Fruit fly (Drosophila melanogaster) whole organism, wandering third instar larva: ENCODE measurements around the gene CG31793.
A peak's percentile ranks its signal among the peaks of the same experiment; 100 is the strongest.

Experiments
- Abd-B ChIP-seq: fragments of >200 bp; optimal IDR thresholded peaks from 2 replicates; lab custom pipeline; 2017; ENCODE audit warnings: missing biosample characterization, missing genetic modification characterization
- CG32264 ChIP-seq: fragments of 200-800 bp; sonication (Bioruptor generic); optimal IDR thresholded peaks from 2 replicates; lab custom pipeline; 2016; ENCODE audit warnings: missing biosample characterization, missing genetic modification characterization
- CG9705 ChIP-seq: fragments of 200-800 bp; sonication (Bioruptor generic); optimal IDR thresholded peaks from 2 replicates; lab custom pipeline; 2018; ENCODE audit warnings: missing biosample characterization, mild to moderate bottlenecking, missing genetic modification characterization
- CrebA ChIP-seq: fragments of 200-800 bp; sonication (Bioruptor generic); optimal IDR thresholded peaks from 2 replicates; lab custom pipeline; 2016; ENCODE audit warnings: missing biosample characterization, mild to moderate bottlenecking, missing genetic modification characterization, borderline replicate concordance
- Dfd ChIP-seq: fragments of >200 bp; optimal IDR thresholded peaks from 2 replicates; lab custom pipeline; 2017; ENCODE audit warnings: missing biosample characterization, missing genetic modification characterization
- Dif ChIP-seq: fragments of 200-275, 200-300 bp; sonication (Bioruptor generic); optimal IDR thresholded peaks from 2 replicates; lab custom pipeline; 2018; ENCODE audit warnings: missing biosample characterization, missing genetic modification characterization; ENCODE audit not compliant: partially characterized antibody
- GATAd ChIP-seq: sonication (Bioruptor generic); optimal IDR thresholded peaks from 2 replicates; lab custom pipeline; 2016; ENCODE audit warnings: missing biosample characterization, missing genetic modification characterization
- HLH106 ChIP-seq: fragments of 200-800 bp; optimal IDR thresholded peaks from 3 replicates; lab custom pipeline; 2019; ENCODE audit warnings: missing biosample characterization, mild to moderate bottlenecking, missing genetic modification characterization, moderate library complexity
- Hnf4 ChIP-seq: fragments of 200-800 bp; sonication (Bioruptor generic); optimal IDR thresholded peaks from 2 replicates; lab custom pipeline; 2016; ENCODE audit warnings: missing biosample characterization, mild to moderate bottlenecking, missing genetic modification characterization
- Hr78 ChIP-seq: fragments of >200 bp; optimal IDR thresholded peaks from 2 replicates; lab custom pipeline; 2017; ENCODE audit warnings: missing biosample characterization, missing genetic modification characterization
- Hr83 ChIP-seq: fragments of 200-300 bp; sonication (Bioruptor generic); optimal IDR thresholded peaks from 2 replicates; lab custom pipeline; 2016; ENCODE audit warnings: missing biosample characterization, mild to moderate bottlenecking, missing genetic modification characterization, moderate library complexity; ENCODE audit not compliant: poor library complexity, severe bottlenecking
- Jra ChIP-seq: sonication (Bioruptor generic); optimal IDR thresholded peaks from 2 replicates; lab custom pipeline; 2016; ENCODE audit warnings: missing biosample characterization, missing genetic modification characterization
- Mio ChIP-seq: sonication (Bioruptor generic); optimal IDR thresholded peaks from 2 replicates; lab custom pipeline; 2016; ENCODE audit warnings: missing biosample characterization, missing genetic modification characterization
- Myc ChIP-seq: fragments of >200 bp; optimal IDR thresholded peaks from 2 replicates; lab custom pipeline; 2017
- N ChIP-seq: fragments of >200 bp; optimal IDR thresholded peaks from 2 replicates; lab custom pipeline; 2018; ENCODE audit warnings: missing biosample characterization, missing external identifiers, missing genetic modification characterization
- OdsH ChIP-seq: fragments of 200-800 bp; sonication (Bioruptor generic); optimal IDR thresholded peaks from 2 replicates; lab custom pipeline; 2016; ENCODE audit warnings: missing biosample characterization, mild to moderate bottlenecking, missing genetic modification characterization
- Rel ChIP-seq, 2 experiments: fragments of 200-800 bp; sonication (Bioruptor generic) in 1 of 2; optimal IDR thresholded peaks; 2 replicates in 1 of 2; 3 replicates in 1 of 2; lab custom pipeline; 2016 to 2019; ENCODE audit warnings: mild to moderate bottlenecking in 2 of 2, missing biosample characterization in 2 of 2, missing genetic modification characterization in 2 of 2, moderate library complexity in 1 of 2
- Sp1 ChIP-seq: fragments of 200-800 bp; sonication (Bioruptor generic); optimal IDR thresholded peaks from 3 replicates; lab custom pipeline; 2019; ENCODE audit warnings: missing biosample characterization, mild to moderate bottlenecking, missing genetic modification characterization, moderate library complexity
- Vsx2 ChIP-seq: fragments of 200-300, 225-300 bp; sonication (Bioruptor generic); optimal IDR thresholded peaks from 2 replicates; lab custom pipeline; 2018; ENCODE audit warnings: missing biosample characterization, missing genetic modification characterization; ENCODE audit not compliant: partially characterized antibody
- br ChIP-seq: fragments of 200-800 bp; sonication (Bioruptor generic); optimal IDR thresholded peaks from 2 replicates; lab custom pipeline; 2016; ENCODE audit warnings: missing biosample characterization, missing genetic modification characterization
- brk ChIP-seq: fragments of 200-800 bp; sonication (Bioruptor generic); optimal IDR thresholded peaks from 2 replicates; lab custom pipeline; 2016; ENCODE audit warnings: missing biosample characterization, mild to moderate bottlenecking, missing genetic modification characterization
- dl ChIP-seq, 2 experiments: fragments of 175-275, 200-275 bp in 1 of 2; fragments of 200-275 bp in 1 of 2; sonication (Bioruptor generic); optimal IDR thresholded peaks; lab custom pipeline; 2018; ENCODE audit warnings: mild to moderate bottlenecking in 2 of 2, missing biosample characterization in 2 of 2, missing genetic modification characterization in 2 of 2, moderate library complexity in 2 of 2; ENCODE audit not compliant: partially characterized antibody in 2 of 2, insufficient read depth in 1 of 2
- dmrt93B ChIP-seq: fragments of 200-800 bp; sonication (Bioruptor generic); optimal IDR thresholded peaks from 2 replicates; lab custom pipeline; 2018; ENCODE audit warnings: missing biosample characterization, mild to moderate bottlenecking, missing genetic modification characterization
- dsf ChIP-seq: sonication (Bioruptor generic); optimal IDR thresholded peaks from 2 replicates; lab custom pipeline; 2016; ENCODE audit warnings: missing biosample characterization, missing genetic modification characterization, borderline replicate concordance
- foxo ChIP-seq, 2 experiments: fragments of 200-800 bp; sonication (Bioruptor generic); optimal IDR thresholded peaks; 2 replicates in 1 of 2; 3 replicates in 1 of 2; lab custom pipeline; 2016 to 2017; ENCODE audit warnings: missing biosample characterization in 2 of 2, missing genetic modification characterization in 2 of 2
- fru ChIP-seq: fragments of 200-800 bp; sonication (Bioruptor generic); optimal IDR thresholded peaks from 3 replicates; lab custom pipeline; 2016; ENCODE audit warnings: missing biosample characterization, mild to moderate bottlenecking, missing genetic modification characterization
- h ChIP-seq: fragments of 200-800 bp; sonication (Bioruptor generic); optimal IDR thresholded peaks from 3 replicates; lab custom pipeline; 2016; ENCODE audit warnings: missing biosample characterization, mild to moderate bottlenecking, missing genetic modification characterization
- lola ChIP-seq: fragments of >200 bp; optimal IDR thresholded peaks from 2 replicates; lab custom pipeline; 2017; ENCODE audit warnings: missing biosample characterization, missing genetic modification characterization
- pan ChIP-seq: fragments of >200 bp; optimal IDR thresholded peaks from 2 replicates; lab custom pipeline; 2017
- psq ChIP-seq: fragments of 200-800 bp; sonication (Bioruptor generic); optimal IDR thresholded peaks from 3 replicates; lab custom pipeline; 2017; ENCODE audit warnings: missing biosample characterization, mild to moderate bottlenecking, missing genetic modification characterization, moderate library complexity
- rgr ChIP-seq: fragments of 200-800 bp; sonication (Bioruptor generic); optimal IDR thresholded peaks from 3 replicates; lab custom pipeline; 2016; ENCODE audit warnings: missing biosample characterization, mild to moderate bottlenecking, missing genetic modification characterization
- sage ChIP-seq: fragments of 200-800 bp; sonication (Bioruptor generic); optimal IDR thresholded peaks from 2 replicates; lab custom pipeline; 2016; ENCODE audit warnings: missing biosample characterization, mild to moderate bottlenecking, missing genetic modification characterization
- sv ChIP-seq: fragments of 200-800 bp; sonication (Bioruptor generic); optimal IDR thresholded peaks from 3 replicates; lab custom pipeline; 2016; ENCODE audit warnings: missing biosample characterization, missing genetic modification characterization
- tai ChIP-seq: sonication (Bioruptor generic); optimal IDR thresholded peaks from 2 replicates; lab custom pipeline; 2016; ENCODE audit warnings: missing biosample characterization, missing genetic modification characterization
- usp ChIP-seq: fragments of >200 bp; optimal IDR thresholded peaks from 2 replicates; lab custom pipeline; 2017; ENCODE audit warnings: missing biosample characterization, missing genetic modification characterization
- woc ChIP-seq: sonication (Bioruptor generic); optimal IDR thresholded peaks from 2 replicates; lab custom pipeline; 2016; ENCODE audit warnings: missing biosample characterization, mild to moderate bottlenecking, missing genetic modification characterization

Gene CG31793

dm6 chr2L:19014032-19014880 lies 11.1 kb downstream of the CG31793 start:
- TF ChIP-seq Dfd (no peak), dmrt93B (GFP tag; lab: Kevin White, UChicago) (peak; percentile 39), rgr (GFP tag; lab: Kevin White, UChicago) (peak; percentile 14), Hr78 (GFP tag; lab: Kevin White, UChicago) (no peak), Vsx2 (GFP tag; lab: Kevin White, UChicago) (no peak), Hr83 (no peak), dsf (GFP tag; lab: Kevin White, UChicago) (no peak), brk (no peak), CG9705 (GFP tag; lab: Kevin White, UChicago) (peak; percentile 2), sv (GFP tag; lab: Kevin White, UChicago) (peak; percentile 38), Abd-B (GFP tag; lab: Kevin White, UChicago) (no peak), foxo (GFP tag; optimal IDR thresholded peaks at IDR 0.05; lab: Kevin White, UChicago) (peak in 1 of 2 experiments; percentile 40), h (GFP tag; lab: Kevin White, UChicago) (peak; percentile 35), CG32264 (no peak), N (GFP tag; lab: Kevin White, UChicago) (no peak), Myc (no peak), GATAd (GFP tag; lab: Kevin White, UChicago) (no peak), sage (no peak), Sp1 (GFP tag; lab: Kevin White, UChicago) (peak; percentile 67), Dif (GFP tag; lab: Kevin White, UChicago) (no peak), usp (GFP tag; lab: Kevin White, UChicago) (no peak), Hnf4 (no peak), Mio (GFP tag; lab: Kevin White, UChicago) (no peak), dl (GFP tag; optimal IDR thresholded peaks at IDR 0.05; lab: Kevin White, UChicago; ENCODE audit: insufficient read depth in 1 of 2, partially characterized antibody in 2 of 2) (no peak), Rel (GFP tag; optimal IDR thresholded peaks at IDR 0.05; lab: Kevin White, UChicago) (no peak), Rel (tag; optimal IDR thresholded peaks at IDR 0.05; lab: Kevin White, UChicago) (no peak), tai (GFP tag; lab: Kevin White, UChicago) (no peak), HLH106 (peak; percentile 61), psq (peak; percentile 10), Jra (GFP tag; lab: Kevin White, UChicago) (no peak), lola (GFP tag; lab: Kevin White, UChicago) (no peak), pan (lab: Kevin White, UChicago) (no peak), CrebA (GFP tag; lab: Kevin White, UChicago) (no peak), fru (GFP tag; lab: Kevin White, UChicago) (peak; percentile 28), OdsH (GFP tag; lab: Kevin White, UChicago) (peak; percentile 27), br (GFP tag; lab: Kevin White, UChicago) (peak; percentile 3)
- TF ChIP-seq, all 38 proteins: peak for 12

- TF ChIP-seq Mio (GFP tag; lab: Kevin White, UChicago): no peak
- peak; percentile 13 for TF ChIP-seq Vsx2 (GFP tag; lab: Kevin White, UChicago)
Measured at dm6 chr2L:19014881-19015366, 11.8 kb downstream of the CG31793 start.

dm6 chr2L:19015628-19016027 lies 12.5 kb downstream of the CG31793 start:
- TF ChIP-seq CG32264 (no peak), sv (GFP tag; lab: Kevin White, UChicago) (no peak), Abd-B (GFP tag; lab: Kevin White, UChicago) (no peak), woc (no peak), dl (GFP tag; optimal IDR thresholded peaks at IDR 0.05; lab: Kevin White, UChicago; ENCODE audit: insufficient read depth in 1 of 2, partially characterized antibody in 2 of 2) (no peak), Hnf4 (no peak), CrebA (GFP tag; lab: Kevin White, UChicago) (no peak), CG9705 (GFP tag; lab: Kevin White, UChicago) (no peak)
